Worm (Caenorhabditis elegans) whole organism, L4 larva: ENCODE measurements around the gene atf-7.

Experiments used
- F10B5.3 ChIP-seq: sonication (generic microtip); optimal IDR thresholded peaks from 2 replicates; lab custom pipeline; 2016; ENCODE audit warnings: mild to moderate bottlenecking, missing genetic modification characterization, missing compliant biosample characterization
- F26F4.8 ChIP-seq: fragments of 200-800 bp; sonication (Bioruptor generic); conservative IDR thresholded peaks from 2 replicates; pipeline ENCODE4 v1.3.6; 2022; ENCODE audit warnings: missing genetic modification characterization, missing compliant biosample characterization
- F37D6.2 ChIP-seq: sonication (generic microtip); optimal IDR thresholded peaks from 2 replicates; lab custom pipeline; 2016; ENCODE audit warnings: mild to moderate bottlenecking, missing genetic modification characterization, missing compliant biosample characterization
- F44E2.7 ChIP-seq: fragments of 200-800 bp; sonication (Bioruptor generic); IDR thresholded peaks from 2 replicates; pipeline ENCODE4 v2.1.2; 2022; ENCODE audit warnings: missing genetic modification characterization, missing compliant biosample characterization
- F49E8.2 ChIP-seq: sonication (generic microtip); optimal IDR thresholded peaks from 2 replicates; lab custom pipeline; 2016; ENCODE audit warnings: missing compliant biosample characterization, mild to moderate bottlenecking, missing genetic modification characterization, borderline replicate concordance
- T26A8.4 ChIP-seq: fragments of 200-800 bp; sonication (Bioruptor generic); IDR thresholded peaks from 2 replicates; pipeline ENCODE4 v1.3.6; 2022; ENCODE audit warnings: missing genetic modification characterization, missing compliant biosample characterization
- Y48G9A.11 ChIP-seq: fragments of 200-800 bp; sonication (Bioruptor generic); IDR thresholded peaks from 2 replicates; pipeline ENCODE4 v1.3.6; 2022; ENCODE audit warnings: missing genetic modification reagents, missing genetic modification characterization, missing compliant biosample characterization
- Y5F2A.4 ChIP-seq: fragments of 200-800 bp; sonication (Bioruptor generic); optimal IDR thresholded peaks from 2 replicates; lab custom pipeline; 2018; ENCODE audit warnings: mild to moderate bottlenecking, missing genetic modification characterization, missing compliant biosample characterization
- Y75B8A.6 ChIP-seq: fragments of 200-800 bp; sonication (Bioruptor generic); IDR thresholded peaks from 2 replicates; pipeline ENCODE4 v1.3.6; 2022; ENCODE audit warnings: missing genetic modification reagents, missing genetic modification characterization, missing compliant biosample characterization
- aly-2 ChIP-seq: sonication (generic microtip); optimal IDR thresholded peaks from 2 replicates; lab custom pipeline; 2018; ENCODE audit warnings: missing biosample characterization, missing genetic modification characterization
- arid-1 ChIP-seq: fragments of 200-800 bp; sonication (Bioruptor generic); conservative IDR thresholded peaks from 2 replicates; pipeline ENCODE4 v1.3.6; 2022; ENCODE audit warnings: missing genetic modification reagents, missing genetic modification characterization, missing compliant biosample characterization
- ceh-28 ChIP-seq: fragments of 150-350 bp; optimal IDR thresholded peaks from 2 replicates; lab custom pipeline; 2014; ENCODE audit warnings: missing biosample characterization, missing genetic modification reagents, missing genetic modification characterization
- cey-2 ChIP-seq: sonication (generic microtip); optimal IDR thresholded peaks from 3 replicates; lab custom pipeline; 2017; ENCODE audit warnings: missing genetic modification characterization, mild to moderate bottlenecking, missing compliant biosample characterization, antibody characterized with exemption, borderline replicate concordance; ENCODE audit not compliant: insufficient read depth
- daf-19 ChIP-seq: fragments of 200-800 bp; sonication (Bioruptor generic); conservative IDR thresholded peaks from 2 replicates; pipeline ENCODE4 v1.3.6; 2022; ENCODE audit warnings: missing genetic modification characterization, missing compliant biosample characterization
- daf-8 ChIP-seq: fragments of 200-800 bp; sonication (Bioruptor generic); IDR thresholded peaks from 2 replicates; pipeline ENCODE4 v1.3.6; 2022; ENCODE audit warnings: missing genetic modification characterization, missing compliant biosample characterization
- dmd-8 ChIP-seq: fragments of 200-800 bp; sonication (Bioruptor generic); IDR thresholded peaks from 2 replicates; pipeline ENCODE4 v1.3.6; 2022; ENCODE audit warnings: missing genetic modification characterization, missing compliant biosample characterization
- dve-1 ChIP-seq: sonication (generic microtip); optimal IDR thresholded peaks from 2 replicates; lab custom pipeline; 2017; ENCODE audit warnings: antibody characterized with exemption, mild to moderate bottlenecking, missing genetic modification characterization, missing compliant biosample characterization; ENCODE audit not compliant: insufficient read depth
- fkh-10 ChIP-seq: fragments of 150-350 bp; optimal IDR thresholded peaks from 2 replicates; lab custom pipeline; 2014; ENCODE audit warnings: missing biosample characterization, missing genetic modification reagents, missing genetic modification characterization
- hif-1 ChIP-seq, 2 experiments: sonication (generic microtip); optimal IDR thresholded peaks; 2 replicates each; lab custom pipeline; 2016 to 2017; ENCODE audit warnings: missing compliant biosample characterization in 2 of 2, missing genetic modification characterization in 2 of 2, missing genetic modification reagents in 2 of 2, missing genotype in 2 of 2, mild to moderate bottlenecking in 1 of 2
- hmg-1.1 ChIP-seq: fragments of 200-800 bp; sonication (Bioruptor generic); IDR thresholded peaks from 2 replicates; pipeline ENCODE4 v1.3.6; 2022; ENCODE audit warnings: missing genetic modification reagents, missing genetic modification characterization, missing compliant biosample characterization
- jun-1 ChIP-seq: fragments of 150-350 bp; optimal IDR thresholded peaks from 2 replicates; lab custom pipeline; 2014; ENCODE audit warnings: missing biosample characterization, missing genetic modification reagents, missing genetic modification characterization
- lin-1 ChIP-seq: fragments of 200-800 bp; sonication (Bioruptor generic); IDR thresholded peaks from 2 replicates; pipeline ENCODE4 v1.3.6; 2022; ENCODE audit warnings: missing genetic modification reagents, missing genetic modification characterization, missing compliant biosample characterization
- lin-15B ChIP-seq: fragments of 150-350 bp; sonication (generic microtip); optimal IDR thresholded peaks from 3 replicates; lab custom pipeline; 2014; ENCODE audit warnings: missing biosample characterization, missing genetic modification characterization
- lin-39 ChIP-seq: fragments of 150-350 bp; optimal IDR thresholded peaks from 2 replicates; lab custom pipeline; 2014; ENCODE audit warnings: missing biosample characterization, missing genetic modification reagents, missing genetic modification characterization
- lsy-2 ChIP-seq, 2 experiments: fragments of 150-350 bp in 1 of 2; sonication (generic microtip) in 1 of 2; optimal IDR thresholded peaks; 2 replicates each; lab custom pipeline; 2014 to 2017; ENCODE audit warnings: missing biosample characterization in 2 of 2, missing genetic modification characterization in 2 of 2
- madf-5 ChIP-seq, 2 experiments: fragments of 200-800 bp; sonication (Bioruptor generic); IDR thresholded peaks; 2 replicates each; pipeline ENCODE4 v1.3.6; 2022; ENCODE audit warnings: missing compliant biosample characterization in 2 of 2, missing genetic modification characterization in 2 of 2
- madf-9 ChIP-seq: fragments of 200-800 bp; sonication (Bioruptor generic); conservative IDR thresholded peaks from 2 replicates; pipeline ENCODE4 v1.3.6; 2022; ENCODE audit warnings: missing genetic modification reagents, missing genetic modification characterization, missing compliant biosample characterization
- mdl-1 ChIP-seq, 2 experiments: fragments of 150-350 bp in 1 of 2; sonication (generic microtip) in 1 of 2; optimal IDR thresholded peaks; 2 replicates each; lab custom pipeline; 2014 to 2017; ENCODE audit warnings: missing biosample characterization in 2 of 2, missing genetic modification characterization in 2 of 2
- mep-1 ChIP-seq: fragments of 150-350 bp; sonication (generic microtip); optimal IDR thresholded peaks from 3 replicates; lab custom pipeline; 2014; ENCODE audit warnings: missing biosample characterization, missing genetic modification characterization
- nhr-10 ChIP-seq: fragments of 150-350 bp; optimal IDR thresholded peaks from 2 replicates; lab custom pipeline; 2014; ENCODE audit warnings: missing biosample characterization, missing genetic modification characterization
- nhr-102 ChIP-seq: sonication (generic microtip); optimal IDR thresholded peaks from 2 replicates; lab custom pipeline; 2016; ENCODE audit warnings: mild to moderate bottlenecking, missing genetic modification characterization, moderate library complexity, missing compliant biosample characterization
- nhr-25 ChIP-seq: sonication (generic microtip); optimal IDR thresholded peaks from 2 replicates; lab custom pipeline; 2017; ENCODE audit warnings: missing genetic modification characterization, mild to moderate bottlenecking, missing compliant biosample characterization, antibody characterized with exemption, moderate library complexity, borderline replicate concordance; ENCODE audit not compliant: insufficient read depth
- nhr-28 ChIP-seq: fragments of 150-350 bp; optimal IDR thresholded peaks from 2 replicates; lab custom pipeline; 2014; ENCODE audit warnings: missing biosample characterization, missing genetic modification characterization
- nhr-41 ChIP-seq: fragments of 200-800 bp; sonication (Bioruptor generic); IDR thresholded peaks from 2 replicates; pipeline ENCODE4 v1.3.6; 2022; ENCODE audit warnings: missing genetic modification reagents, missing genetic modification characterization, missing compliant biosample characterization
- nhr-42 ChIP-seq: fragments of 200-800 bp; sonication (Bioruptor generic); IDR thresholded peaks from 2 replicates; pipeline ENCODE4 v1.3.6; 2022; ENCODE audit warnings: missing genetic modification characterization, missing compliant biosample characterization
- nhr-48 ChIP-seq: sonication (generic microtip); optimal IDR thresholded peaks from 2 replicates; lab custom pipeline; 2016; ENCODE audit warnings: mild to moderate bottlenecking, missing genetic modification characterization, missing compliant biosample characterization
- nhr-76 ChIP-seq: fragments of 150-350 bp; optimal IDR thresholded peaks from 2 replicates; lab custom pipeline; 2014; ENCODE audit warnings: missing biosample characterization, missing genetic modification characterization
- sdz-12 ChIP-seq: fragments of 200-800 bp; sonication (Bioruptor generic); optimal IDR thresholded peaks from 2 replicates; lab custom pipeline; 2018; ENCODE audit warnings: mild to moderate bottlenecking, missing genetic modification characterization, missing compliant biosample characterization
- skn-1 ChIP-seq: fragments of 150-350 bp; optimal IDR thresholded peaks from 2 replicates; lab custom pipeline; 2014; ENCODE audit warnings: missing biosample characterization, missing genetic modification characterization
- snpc-4 ChIP-seq: fragments of 150-350 bp; optimal IDR thresholded peaks from 2 replicates; lab custom pipeline; 2014; ENCODE audit warnings: missing biosample characterization, missing genetic modification characterization
- tag-97 ChIP-seq: fragments of 200-800 bp; sonication (Bioruptor generic); IDR thresholded peaks from 2 replicates; pipeline ENCODE4 v1.3.6; 2022; ENCODE audit warnings: missing genetic modification characterization, missing compliant biosample characterization
- unc-62 ChIP-seq, 3 experiments: fragments of 150-350 bp in 1 of 3; sonication (generic microtip); optimal IDR thresholded peaks in 2 of 3; peaks in 1 of 3; 1 replicate in 1 of 3; 2 replicates in 2 of 3; lab custom pipeline; 2014 to 2017; ENCODE audit warnings: missing biosample characterization in 3 of 3, missing genetic modification characterization in 3 of 3, missing genetic modification reagents in 3 of 3, missing genotype in 1 of 3
- vab-7 ChIP-seq: fragments of 200-800 bp; sonication (Bioruptor generic); IDR thresholded peaks from 2 replicates; pipeline ENCODE4 v1.3.6; 2022; ENCODE audit warnings: missing genetic modification reagents, missing genetic modification characterization, missing compliant biosample characterization
- zfp-2 ChIP-seq: sonication (generic microtip); optimal IDR thresholded peaks from 2 replicates; lab custom pipeline; 2016; ENCODE audit warnings: mild to moderate bottlenecking, missing genetic modification characterization, missing compliant biosample characterization
- ztf-11 ChIP-seq: fragments of 150-350 bp; optimal IDR thresholded peaks from 2 replicates; lab custom pipeline; 2014; ENCODE audit warnings: missing biosample characterization, missing genetic modification characterization

Gene atf-7

ce11 chrIII:4508064-4508905, 9.4 kb upstream of the atf-7 start, which contains the start of the genes cct-5 and F25F2.1 (continued):
- TF ChIP-seq sdz-12 (GFP tag; lab: Kevin White, UChicago) (no peak), nhr-76 (tag; lab: Kevin White, UChicago) (no peak), skn-1 (tag; lab: Kevin White, UChicago) (no peak), cey-2 (tag; lab: Kevin White, UChicago) (no peak), Y75B8A.6 (no peak), arid-1 (peak; percentile 53; the same call in 1 of the 2 replicates), nhr-25 (tag; lab: Kevin White, UChicago) (no peak), lin-15B (tag; lab: Kevin White, UChicago) (no peak), aly-2 (no peak), fkh-10 (no peak), jun-1 (tag; lab: Kevin White, UChicago) (no peak), nhr-10 (tag; lab: Kevin White, UChicago) (no peak), Y5F2A.4 (GFP tag; lab: Kevin White, UChicago) (no peak), madf-9 (GFP tag; lab: Robert Waterston, UW) (no peak), ztf-11 (tag; lab: Kevin White, UChicago) (no peak), zfp-2 (tag; lab: Kevin White, UChicago) (no peak), F49E8.2 (tag; lab: Kevin White, UChicago) (no peak), dmd-8 (no peak), nhr-102 (no peak), vab-7 (GFP tag; lab: Robert Waterston, UW) (no peak), dve-1 (tag; lab: Kevin White, UChicago) (peak; percentile 35), mdl-1 (tag; optimal IDR thresholded peaks at IDR 0.05; lab: Kevin White, UChicago) (no peak), F37D6.2 (tag; lab: Kevin White, UChicago) (no peak), ceh-28 (tag; lab: Kevin White, UChicago) (no peak), snpc-4 (tag; lab: Kevin White, UChicago) (no peak)

- TF ChIP-seq snpc-4 (tag; lab: Kevin White, UChicago): no peak
- TF ChIP-seq F26F4.8 (GFP tag; lab: Robert Waterston, UW): no peak
- peak; percentile 32 for TF ChIP-seq dve-1 (tag; lab: Kevin White, UChicago)
- TF ChIP-seq nhr-102: no peak
- TF ChIP-seq skn-1 (tag; lab: Kevin White, UChicago): no peak
- peak; percentile 9; the same call in 1 of the 2 replicates for TF ChIP-seq lin-1 (GFP tag; lab: Robert Waterston, UW)
- TF ChIP-seq mep-1 (tag; lab: Kevin White, UChicago): no peak
- TF ChIP-seq Y48G9A.11 (GFP tag; lab: Robert Waterston, UW): no peak
- no peak for TF ChIP-seq ztf-11 (tag; lab: Kevin White, UChicago)
- TF ChIP-seq nhr-42 (GFP tag; lab: Robert Waterston, UW): no peak
- no peak for TF ChIP-seq T26A8.4 (GFP tag; lab: Robert Waterston, UW)
- no peak for TF ChIP-seq unc-62 (GFP tag; optimal IDR thresholded peaks at IDR 0.05 in 1 of 2; lab: Kevin White, UChicago)
- no peak for TF ChIP-seq unc-62 (tag; optimal IDR thresholded peaks at IDR 0.05; lab: Kevin White, UChicago)
- TF ChIP-seq Y5F2A.4 (GFP tag; lab: Kevin White, UChicago): no peak
- no peak for TF ChIP-seq F10B5.3
- TF ChIP-seq hmg-1.1: no peak
- no peak for TF ChIP-seq sdz-12 (GFP tag; lab: Kevin White, UChicago)
- TF ChIP-seq madf-5 (GFP tag; IDR thresholded peaks at IDR 0.05; lab: Robert Waterston, UW): no peak
- no peak for TF ChIP-seq daf-8 (GFP tag; lab: Robert Waterston, UW)
- TF ChIP-seq cey-2 (tag; lab: Kevin White, UChicago): no peak
- TF ChIP-seq F44E2.7: no peak
- TF ChIP-seq lin-39 (tag; lab: Kevin White, UChicago): no peak
- no peak for TF ChIP-seq arid-1
- peak in 1 of 2 experiments; percentile 29 for TF ChIP-seq lsy-2 (tag; optimal IDR thresholded peaks at IDR 0.05; lab: Kevin White, UChicago)
- peak in 1 of 2 experiments; percentile 26 for TF ChIP-seq hif-1 (tag; optimal IDR thresholded peaks at IDR 0.05; lab: Kevin White, UChicago)
- no peak for TF ChIP-seq zfp-2 (tag; lab: Kevin White, UChicago)
- TF ChIP-seq nhr-28: peak; percentile 73
- TF ChIP-seq daf-19 (GFP tag; lab: Robert Waterston, UW): no peak
- peak; percentile 39 for TF ChIP-seq nhr-48 (tag; lab: Kevin White, UChicago)
- no peak for TF ChIP-seq tag-97
- no peak for TF ChIP-seq nhr-41 (GFP tag; lab: Robert Waterston, UW)
- no peak for TF ChIP-seq fkh-10
These were observed 7.8 kb upstream of the atf-7 start for ce11 chrIII:4506590-4507128.
